Fruit fly (Drosophila melanogaster) whole organism: Measurements from ENCODE around the gene CG18171.

ENCODE experiments used
- CG8478 ChIP-seq: fragments of >200 bp; optimal IDR thresholded peaks from 2 replicates; lab custom pipeline; 2018; ENCODE audit warnings: inconsistent platforms
- Dll ChIP-seq: fragments of >200 bp; optimal IDR thresholded peaks from 2 replicates; lab custom pipeline; 2017
- EcR ChIP-seq, 2 experiments: fragments of >200 bp; optimal IDR thresholded peaks; 2 replicates each; lab custom pipeline; 2017; ENCODE audit warnings: missing biosample characterization in 2 of 2, missing genetic modification characterization in 2 of 2, missing genetic modification reagents in 2 of 2
- pan ChIP-seq: fragments of >200 bp; optimal IDR thresholded peaks from 2 replicates; lab custom pipeline; 2017
- psq ChIP-seq: fragments of >200 bp; optimal IDR thresholded peaks from 2 replicates; lab custom pipeline; 2017
- usp ChIP-seq: fragments of >200 bp; optimal IDR thresholded peaks from 2 replicates; lab custom pipeline; 2017; ENCODE audit warnings: missing biosample characterization, missing genetic modification characterization, mixed read lengths

The CG18171 gene

dm6 chr3L:1690727-1691413 is 32.1 kb downstream of the CG18171 start:
- TF ChIP-seq CG8478 (lab: Kevin White, UChicago) (no peak), psq (lab: Kevin White, UChicago) (no peak), pan (lab: Kevin White, UChicago) (no peak), usp (GFP tag; lab: Kevin White, UChicago) (no peak), Dll (lab: Kevin White, UChicago) (no peak), EcR (GFP tag; optimal IDR thresholded peaks at IDR 0.05; lab: Kevin White, UChicago) (no peak)

dm6 chr3L:1688569-1688968 is 34.4 kb downstream of the CG18171 start:
- no peak for TF ChIP-seq usp (GFP tag; lab: Kevin White, UChicago)
- no peak for TF ChIP-seq pan (lab: Kevin White, UChicago)
- TF ChIP-seq EcR (GFP tag; optimal IDR thresholded peaks at IDR 0.05; lab: Kevin White, UChicago) = no peak
- no peak for TF ChIP-seq CG8478 (lab: Kevin White, UChicago)
- TF ChIP-seq Dll (lab: Kevin White, UChicago) = no peak
- no peak for TF ChIP-seq psq (lab: Kevin White, UChicago)

- TF ChIP-seq Dll (lab: Kevin White, UChicago) = no peak
- no peak for TF ChIP-seq CG8478 (lab: Kevin White, UChicago)
- TF ChIP-seq EcR (GFP tag; optimal IDR thresholded peaks at IDR 0.05; lab: Kevin White, UChicago) = no peak
- TF ChIP-seq psq (lab: Kevin White, UChicago) = no peak
- TF ChIP-seq usp (GFP tag; lab: Kevin White, UChicago) = no peak
- no peak for TF ChIP-seq pan (lab: Kevin White, UChicago)
These were observed 34.8 kb downstream of the CG18171 start for dm6 chr3L:1688161-1688560.

dm6 chr3L:1683091-1683490 is 39.9 kb downstream of the CG18171 start:
- TF ChIP-seq psq (lab: Kevin White, UChicago) = no peak

dm6 chr3L:1679394-1679793 is 43.6 kb downstream of the CG18171 start:
- TF ChIP-seq pan (lab: Kevin White, UChicago) (no peak), Dll (lab: Kevin White, UChicago) (no peak), CG8478 (lab: Kevin White, UChicago) (no peak), usp (GFP tag; lab: Kevin White, UChicago) (no peak), EcR (GFP tag; optimal IDR thresholded peaks at IDR 0.05; lab: Kevin White, UChicago) (no peak), psq (lab: Kevin White, UChicago) (no peak)

DNA sequence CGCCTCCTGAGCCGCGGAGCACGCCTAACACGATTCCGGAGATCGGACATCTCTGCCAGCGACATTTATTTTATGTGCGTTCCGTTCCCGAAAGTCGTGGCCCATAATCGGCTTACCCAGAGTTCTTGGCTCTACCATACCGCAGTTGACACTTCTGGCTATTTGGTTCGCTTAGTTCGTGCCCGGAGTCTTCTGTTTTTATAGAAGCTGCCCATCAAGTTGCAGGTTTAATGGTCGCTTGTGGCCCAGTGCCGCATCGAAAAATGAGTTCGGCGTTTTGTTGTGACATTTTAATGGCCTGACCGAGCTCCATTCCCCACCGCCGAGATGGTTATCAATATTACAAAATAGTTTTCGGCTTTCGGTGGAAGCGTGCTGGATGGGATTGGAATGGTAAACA is 46.7 kb downstream of the CG18171 start:
- TF ChIP-seq Dll (lab: Kevin White, UChicago) = no peak
- TF ChIP-seq psq (lab: Kevin White, UChicago) = no peak
- no peak for TF ChIP-seq pan (lab: Kevin White, UChicago)
- TF ChIP-seq CG8478 (lab: Kevin White, UChicago) = no peak
- no peak for TF ChIP-seq usp (GFP tag; lab: Kevin White, UChicago)
- TF ChIP-seq EcR (GFP tag; optimal IDR thresholded peaks at IDR 0.05; lab: Kevin White, UChicago) = no peak

- TF ChIP-seq CG8478 (lab: Kevin White, UChicago) (no peak), usp (GFP tag; lab: Kevin White, UChicago) (no peak), Dll (lab: Kevin White, UChicago) (no peak), psq (lab: Kevin White, UChicago) (no peak), EcR (GFP tag; optimal IDR thresholded peaks at IDR 0.05; lab: Kevin White, UChicago) (no peak), pan (lab: Kevin White, UChicago) (no peak)
These were observed 47.7 kb downstream of the CG18171 start for dm6 chr3L:1675242-1675641.

DNA sequence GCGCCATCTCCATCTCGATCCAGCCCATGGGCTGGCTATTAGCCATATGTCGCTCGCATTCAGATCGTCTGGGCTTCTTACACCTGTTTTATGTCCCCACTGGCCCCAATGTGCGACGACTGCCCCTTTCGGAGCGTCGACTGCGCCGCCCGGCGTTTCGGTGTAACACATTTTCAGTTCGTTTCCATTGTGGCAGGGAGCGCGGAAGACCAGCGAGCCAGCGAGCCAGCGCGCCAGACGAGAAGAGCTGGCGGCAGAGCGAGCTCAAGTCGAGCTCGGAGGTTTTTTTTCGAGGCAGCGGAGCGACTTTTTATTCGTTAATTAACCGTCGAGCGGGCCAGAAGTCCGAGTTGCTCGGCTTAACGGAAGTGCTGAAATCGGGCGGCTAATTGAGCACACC is 48.6 kb downstream of the CG18171 start, which contains the start of gene CG7991:
CG7991 (plus strand) TSS at position 329 of the 400 bp plus-strand sequence.
- TF ChIP-seq pan (lab: Kevin White, UChicago) (no peak), usp (GFP tag; lab: Kevin White, UChicago) (no peak), Dll (lab: Kevin White, UChicago) (no peak), EcR (GFP tag; optimal IDR thresholded peaks at IDR 0.05; lab: Kevin White, UChicago) (no peak), CG8478 (lab: Kevin White, UChicago) (no peak), psq (lab: Kevin White, UChicago) (no peak)

DNA sequence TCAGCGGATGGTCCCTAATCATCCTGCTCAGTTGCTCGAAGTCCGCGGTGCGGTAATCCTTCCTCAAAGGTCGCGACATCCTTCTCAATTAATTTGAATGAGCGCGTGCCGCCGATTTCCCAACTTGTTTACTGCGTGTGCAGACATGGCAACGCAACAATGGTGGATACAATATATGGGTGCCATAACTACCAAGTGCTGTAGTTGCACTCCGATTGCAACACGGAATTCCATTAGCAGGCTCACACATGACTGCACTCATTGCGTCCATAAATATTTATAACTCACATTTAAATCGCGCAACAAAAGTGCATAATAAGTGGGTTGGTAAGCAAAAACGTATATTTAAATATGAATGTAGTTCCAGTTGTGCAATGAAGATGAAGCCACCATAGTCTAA is 50.3 kb downstream of the CG18171 start, which contains the start of gene CG13930:
CG13930 (minus strand) TSS at position 101 of the 400 bp plus-strand sequence.
- TF ChIP-seq CG8478 (lab: Kevin White, UChicago) (no peak), usp (GFP tag; lab: Kevin White, UChicago) (no peak), pan (lab: Kevin White, UChicago) (no peak), psq (lab: Kevin White, UChicago) (no peak), EcR (GFP tag; optimal IDR thresholded peaks at IDR 0.05; lab: Kevin White, UChicago) (no peak), Dll (lab: Kevin White, UChicago) (no peak)
